Fruit fly (Drosophila melanogaster) whole organism, embryonic: ENCODE measurements around the gene Tcs4.
A peak's percentile ranks its signal among the peaks of the same experiment; 100 is the strongest.

Source experiments
- B-H2 ChIP-seq: fragments of 200-800 bp; sonication (Bioruptor generic); optimal IDR thresholded peaks from 2 replicates; lab custom pipeline; 2018; ENCODE audit warnings: missing biosample characterization, mild to moderate bottlenecking, missing genetic modification characterization
- Bgb ChIP-seq: fragments of 200-800 bp; sonication (Bioruptor generic); IDR thresholded peaks from 2 replicates; pipeline ENCODE4 v1.3.6; 2022; ENCODE audit warnings: missing biosample characterization, missing genetic modification characterization; ENCODE audit not compliant: partially characterized antibody
- CG10959 ChIP-seq: fragments of 200-800 bp; sonication (Bioruptor generic); IDR thresholded peaks from 2 replicates; pipeline ENCODE4 v1.3.6; 2022; ENCODE audit warnings: missing biosample characterization, missing genetic modification characterization
- CG11085 ChIP-seq: fragments of 200-800 bp; sonication (Bioruptor generic); IDR thresholded peaks from 2 replicates; pipeline ENCODE4 v1.3.6; 2022; ENCODE audit warnings: missing biosample characterization, missing genetic modification characterization
- CG11695 ChIP-seq: fragments of 200-800 bp; sonication (Bioruptor generic); IDR thresholded peaks from 3 replicates; pipeline ENCODE4 v1.3.6; 2022; ENCODE audit warnings: missing biosample characterization, missing genetic modification characterization
- CG12236 ChIP-seq: fragments of 200-800 bp; sonication (Bioruptor generic); optimal IDR thresholded peaks from 2 replicates; lab custom pipeline; 2016; ENCODE audit warnings: missing biosample characterization, missing genetic modification characterization
- CG17802 ChIP-seq: fragments of 200-800 bp; sonication (Bioruptor generic); optimal IDR thresholded peaks from 2 replicates; lab custom pipeline; 2018; ENCODE audit warnings: missing biosample characterization, mild to moderate bottlenecking, missing genetic modification characterization, moderate library complexity
- CG17912 ChIP-seq: fragments of 200-800 bp; sonication (Bioruptor generic); optimal IDR thresholded peaks from 2 replicates; lab custom pipeline; 2018; ENCODE audit warnings: missing biosample characterization, mild to moderate bottlenecking, missing genetic modification characterization
- CG18476 ChIP-seq: fragments of 200-800 bp; sonication (Bioruptor generic); optimal IDR thresholded peaks from 2 replicates; lab custom pipeline; 2016; ENCODE audit warnings: missing biosample characterization, mild to moderate bottlenecking, missing genetic modification characterization
- CG18599 ChIP-seq: fragments of 200-800 bp; sonication (Bioruptor generic); optimal IDR thresholded peaks from 3 replicates; lab custom pipeline; 2017; ENCODE audit warnings: missing biosample characterization, missing genetic modification characterization, mild to moderate bottlenecking, moderate library complexity, missing genetic modification reagents
- CG3407 ChIP-seq: fragments of 200-800 bp; sonication (Bioruptor generic); optimal IDR thresholded peaks from 2 replicates; lab custom pipeline; 2018; ENCODE audit warnings: missing biosample characterization, mild to moderate bottlenecking, missing genetic modification characterization
- CG3726 ChIP-seq: fragments of 200-800 bp; sonication (Bioruptor generic); IDR thresholded peaks from 3 replicates; pipeline ENCODE4, ENCODE4 v1.3.6; 2022; ENCODE audit warnings: missing biosample characterization, missing genetic modification characterization
- CG4424 ChIP-seq: fragments of 200-800 bp; sonication (Bioruptor generic); optimal IDR thresholded peaks from 3 replicates; lab custom pipeline; 2016; ENCODE audit warnings: missing biosample characterization, missing genetic modification characterization
- CG6254 ChIP-seq: fragments of 200-800 bp; sonication (Bioruptor generic); optimal IDR thresholded peaks from 3 replicates; lab custom pipeline; 2017; ENCODE audit warnings: mild to moderate bottlenecking, missing biosample characterization, missing genetic modification reagents, missing genetic modification characterization
- CG7271 ChIP-seq: fragments of 200-800 bp; sonication (Bioruptor generic); optimal IDR thresholded peaks from 2 replicates; lab custom pipeline; 2018; ENCODE audit warnings: missing biosample characterization, mild to moderate bottlenecking, missing genetic modification characterization, moderate library complexity
- CG7928 ChIP-seq: fragments of 200-800 bp; sonication (Bioruptor generic); optimal IDR thresholded peaks from 2 replicates; lab custom pipeline; 2017; ENCODE audit warnings: missing biosample characterization, mild to moderate bottlenecking, missing genetic modification characterization
- CG8089 ChIP-seq: fragments of 200-800 bp; sonication (Bioruptor generic); optimal IDR thresholded peaks from 3 replicates; lab custom pipeline; 2016; ENCODE audit warnings: missing biosample characterization, missing genetic modification characterization
- CG9215 ChIP-seq: fragments of 200-800 bp; sonication (Bioruptor generic); IDR thresholded peaks from 2 replicates; pipeline ENCODE4 v1.3.6; 2022; ENCODE audit warnings: missing biosample characterization, missing genetic modification characterization
- CG9727 ChIP-seq: fragments of 200-800 bp; sonication (Bioruptor generic); optimal IDR thresholded peaks from 3 replicates; lab custom pipeline; 2017; ENCODE audit warnings: missing biosample characterization, mild to moderate bottlenecking, missing genetic modification characterization
- Deaf1 ChIP-seq: fragments of 200-800 bp; optimal IDR thresholded peaks from 3 replicates; lab custom pipeline; 2019; ENCODE audit warnings: missing biosample characterization, mild to moderate bottlenecking, missing genetic modification characterization, moderate library complexity
- Ets65A ChIP-seq: fragments of 200-800 bp; sonication (Bioruptor generic); peaks from one replicate; lab custom pipeline; 2016; ENCODE audit warnings: missing biosample characterization, missing genetic modification characterization
- H2.0 ChIP-seq: fragments of 200-800 bp; sonication (Bioruptor generic); IDR thresholded peaks from 2 replicates; pipeline ENCODE4 v1.3.6; 2022; ENCODE audit warnings: missing biosample characterization, missing genetic modification characterization
- HLH54F ChIP-seq: fragments of 200-800 bp; sonication (Bioruptor generic); optimal IDR thresholded peaks from 3 replicates; lab custom pipeline; 2016; ENCODE audit warnings: missing biosample characterization, missing genetic modification characterization
- Hmx ChIP-seq: fragments of 200-800 bp; sonication (Bioruptor generic); optimal IDR thresholded peaks from 2 replicates; lab custom pipeline; 2016; ENCODE audit warnings: missing biosample characterization, missing genetic modification characterization
- Lhr ChIP-seq: fragments of 200-800 bp; sonication (Bioruptor generic); optimal IDR thresholded peaks from 3 replicates; lab custom pipeline; 2017; ENCODE audit warnings: mild to moderate bottlenecking, missing biosample characterization, missing genetic modification reagents, missing genetic modification characterization
- Mes4 ChIP-seq: fragments of 200-800 bp; sonication (Bioruptor generic); optimal IDR thresholded peaks from 2 replicates; lab custom pipeline; 2016; ENCODE audit warnings: missing biosample characterization, missing genetic modification characterization
- Nf-YC ChIP-seq: fragments of 200-800 bp; optimal IDR thresholded peaks from 3 replicates; lab custom pipeline; 2019; ENCODE audit warnings: missing biosample characterization, mild to moderate bottlenecking, missing genetic modification characterization, moderate library complexity
- Ssrp ChIP-seq: fragments of 200-800 bp; sonication (Bioruptor generic); optimal IDR thresholded peaks from 2 replicates; lab custom pipeline; 2018; ENCODE audit warnings: missing biosample characterization, mild to moderate bottlenecking, missing genetic modification characterization, moderate library complexity
- ap ChIP-seq: fragments of 200-800 bp; sonication (Bioruptor generic); IDR thresholded peaks from 2 replicates; pipeline ENCODE4 v1.3.6; 2022; ENCODE audit warnings: missing biosample characterization, missing genetic modification characterization
- bab2 ChIP-seq: fragments of 200-800 bp; sonication (Bioruptor generic); optimal IDR thresholded peaks from 2 replicates; lab custom pipeline; 2016; ENCODE audit warnings: missing biosample characterization, missing genetic modification characterization
- caup ChIP-seq: fragments of 200-800 bp; sonication (Bioruptor generic); optimal IDR thresholded peaks from 3 replicates; lab custom pipeline; 2017; ENCODE audit warnings: missing biosample characterization, mild to moderate bottlenecking, missing genetic modification characterization, moderate library complexity; ENCODE audit not compliant: severe bottlenecking
- ci ChIP-seq: fragments of 200-800 bp; sonication (Bioruptor generic); IDR thresholded peaks from 3 replicates; pipeline ENCODE4 v1.3.6; 2022; ENCODE audit warnings: missing biosample characterization, missing genetic modification characterization
- crol ChIP-seq: fragments of 200-800 bp; sonication (Bioruptor generic); IDR thresholded peaks from 2 replicates; pipeline ENCODE4 v1.3.6; 2022; ENCODE audit warnings: missing biosample characterization, missing genetic modification characterization
- fru ChIP-seq: fragments of >200 bp; optimal IDR thresholded peaks from 2 replicates; lab custom pipeline; 2017
- gsb-n ChIP-seq: fragments of 200-800 bp; sonication (Bioruptor generic); optimal IDR thresholded peaks from 3 replicates; lab custom pipeline; 2018; ENCODE audit warnings: missing biosample characterization, mild to moderate bottlenecking, missing genetic modification characterization
- ham ChIP-seq: fragments of 200-800 bp; sonication (Bioruptor generic); IDR thresholded peaks from 2 replicates; pipeline ENCODE4 v1.3.6; 2022; ENCODE audit warnings: missing biosample characterization, missing genetic modification characterization
- ind ChIP-seq: fragments of 200-800 bp; sonication (Bioruptor generic); optimal IDR thresholded peaks from 3 replicates; lab custom pipeline; 2016; ENCODE audit warnings: missing biosample characterization, missing genetic modification characterization
- jigr1 ChIP-seq: fragments of 200-800 bp; sonication (Bioruptor generic); IDR thresholded peaks from 3 replicates; pipeline ENCODE4 v1.3.6; 2022; ENCODE audit warnings: missing biosample characterization, missing genetic modification characterization
- nerfin-2 ChIP-seq: fragments of 200-800 bp; sonication (Bioruptor generic); IDR thresholded peaks from 2 replicates; pipeline ENCODE4 v1.3.6; 2022; ENCODE audit warnings: missing biosample characterization, missing genetic modification characterization; ENCODE audit not compliant: partially characterized antibody
- otp ChIP-seq: fragments of 200-800 bp; sonication (Bioruptor generic); IDR thresholded peaks from 3 replicates; pipeline ENCODE4, ENCODE4 v1.3.6; 2022; ENCODE audit warnings: missing biosample characterization, missing genetic modification characterization
- repo ChIP-seq: fragments of 200-800 bp; sonication (Bioruptor generic); optimal IDR thresholded peaks from 2 replicates; lab custom pipeline; 2016; ENCODE audit warnings: missing biosample characterization, missing genetic modification characterization
- schlank ChIP-seq: fragments of 200-800 bp; sonication (Bioruptor generic); optimal IDR thresholded peaks from 2 replicates; lab custom pipeline; 2018; ENCODE audit warnings: missing biosample characterization, mild to moderate bottlenecking, missing genetic modification characterization
- seq ChIP-seq: fragments of 200-800 bp; sonication (Bioruptor generic); IDR thresholded peaks from 2 replicates; pipeline ENCODE4 v1.3.6; 2022; ENCODE audit warnings: missing biosample characterization, missing genetic modification characterization
- slp2 ChIP-seq: fragments of 200-800 bp; sonication (Bioruptor generic); optimal IDR thresholded peaks from 2 replicates; lab custom pipeline; 2016; ENCODE audit warnings: missing biosample characterization, missing genetic modification characterization
- sob ChIP-seq: fragments of 200-800 bp; sonication (Bioruptor generic); IDR thresholded peaks from 2 replicates; pipeline ENCODE4 v1.3.6; 2022; ENCODE audit warnings: missing biosample characterization, missing genetic modification characterization
- tin ChIP-seq: fragments of 200-800 bp; sonication (Bioruptor generic); optimal IDR thresholded peaks from 3 replicates; lab custom pipeline; 2016; ENCODE audit warnings: missing biosample characterization, missing genetic modification characterization
- vvl ChIP-seq: fragments of 200-800 bp; sonication (Bioruptor generic); IDR thresholded peaks from 2 replicates; pipeline ENCODE4 v1.3.6; 2022; ENCODE audit warnings: missing biosample characterization, missing genetic modification characterization
- zen2 ChIP-seq: fragments of 200-800 bp; sonication (Bioruptor generic); IDR thresholded peaks from 3 replicates; pipeline ENCODE4 v1.3.6; 2022; ENCODE audit warnings: missing biosample characterization, missing genetic modification characterization; ENCODE audit not compliant: partially characterized antibody

Gene Tcs4

DNA sequence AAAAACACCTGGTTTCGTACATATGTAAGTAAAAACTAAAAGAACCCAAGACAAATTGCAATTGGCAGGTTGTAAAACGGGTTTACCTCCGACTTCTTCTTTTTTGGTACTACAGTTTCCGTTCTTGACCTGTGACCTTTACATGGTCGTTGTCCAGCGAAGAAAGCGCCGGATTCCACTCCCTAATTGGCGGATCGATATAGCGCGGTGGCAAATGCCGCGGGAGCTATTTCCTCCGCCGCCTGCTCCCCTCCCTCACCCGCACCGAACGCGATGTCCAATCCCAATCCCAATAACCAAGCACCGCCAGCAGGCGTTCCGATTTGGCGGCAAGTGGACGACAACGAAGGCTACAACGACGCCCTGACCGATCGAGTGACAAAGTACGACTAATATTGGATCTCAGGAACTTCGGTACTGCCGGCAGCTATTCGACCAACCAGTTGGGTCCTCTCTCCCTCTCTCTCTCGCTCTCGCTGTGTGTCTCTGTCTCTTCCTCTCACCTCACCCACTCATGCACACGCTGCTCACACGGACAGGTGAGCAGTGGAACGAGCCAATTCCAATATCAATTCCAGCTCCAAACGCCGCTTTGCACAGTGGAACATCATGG is 38.9 kb downstream of the Tcs4 start (continued):
- TF ChIP-seq Bgb (peak; percentile 32; the same call in 1 of the 2 replicates), sob (GFP tag; lab: Robert Waterston, UW) (0 out of 2 replicates have a peak, but pooled peaks have one; percentile 33), Deaf1 (tag; lab: Kevin White, UChicago) (peak; percentile 74)

DNA sequence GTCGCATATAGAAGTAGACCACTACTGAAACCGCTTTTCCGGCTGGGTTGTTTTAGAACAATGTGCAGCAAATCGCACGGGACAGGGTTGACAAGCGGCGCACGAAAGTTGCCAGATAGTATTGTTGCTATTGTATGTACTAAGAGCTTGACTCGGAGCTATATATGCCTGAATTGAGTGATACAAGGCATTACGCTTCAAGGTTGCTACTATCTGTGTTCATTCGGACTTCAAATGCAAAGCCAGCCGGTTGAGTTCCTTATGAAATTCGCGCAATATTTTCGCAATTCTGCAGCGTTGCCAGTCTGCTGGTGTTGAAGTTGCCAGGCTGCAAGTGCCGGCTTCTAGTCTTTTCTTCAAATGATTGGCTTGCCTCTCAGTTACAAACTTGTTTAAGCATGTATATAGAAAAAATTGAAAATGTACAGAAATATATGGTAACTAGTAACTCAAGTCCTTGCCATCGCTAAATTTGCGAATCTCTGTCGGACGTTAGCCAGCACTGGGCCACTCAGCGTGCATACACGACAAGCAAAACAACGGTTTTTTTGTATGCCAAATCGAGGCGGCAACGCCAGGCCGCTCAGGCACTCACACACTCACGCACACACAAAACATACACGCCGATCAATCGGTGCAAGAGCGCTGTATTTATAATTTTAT is 49.7 kb downstream of the Tcs4 start, which contains the start of the genes Ranbp21 and Elys:
TSS of gene Ranbp21 (minus strand) at position 513 of the 663 bp plus-strand sequence.
TSS of gene Elys (plus strand) at position 549 of the 663 bp plus-strand sequence.
- TF ChIP-seq CG7271 (tag; lab: Kevin White, UChicago) (no peak), repo (GFP tag; lab: Kevin White, UChicago) (no peak), CG9215 (peak; percentile 62), CG17912 (GFP tag; lab: Kevin White, UChicago) (no peak), slp2 (peak; percentile 53), schlank (tag; lab: Kevin White, UChicago) (no peak), vvl (GFP tag; lab: Robert Waterston, UW) (peak; percentile 54), CG10959 (GFP tag; lab: Robert Waterston, UW) (peak; percentile 39; the same call in 1 of the 2 replicates), ap (GFP tag; lab: Robert Waterston, UW) (no peak; the same call in 1 of the 2 replicates), CG11695 (peak; percentile 46; the same call in 1 of the 3 replicates), B-H2 (GFP tag; lab: Kevin White, UChicago) (no peak), CG17802 (tag; lab: Kevin White, UChicago) (peak; percentile 20), seq (GFP tag; lab: Robert Waterston, UW) (no peak), jigr1 (GFP tag; lab: Robert Waterston, UW) (no peak), H2.0 (GFP tag; lab: Robert Waterston, UW) (peak; percentile 52), CG7928 (GFP tag; lab: Kevin White, UChicago) (no peak), nerfin-2 (GFP tag; lab: Robert Waterston, UW) (no peak), ham (GFP tag; lab: Robert Waterston, UW) (no peak), otp (no peak), bab2 (GFP tag; lab: Kevin White, UChicago) (peak; percentile 68), gsb-n (tag; lab: Kevin White, UChicago) (no peak), CG18599 (GFP tag; lab: Kevin White, UChicago) (no peak), crol (no peak), CG9727 (GFP tag; lab: Kevin White, UChicago) (peak; percentile 59), Ssrp (tag; lab: Kevin White, UChicago) (peak; percentile 36), CG11085 (GFP tag; lab: Robert Waterston, UW) (0 out of 2 replicates have a peak, but pooled peaks have one; percentile 9), Ets65A (GFP tag; lab: Kevin White, UChicago) (peak; percentile 96), CG8089 (GFP tag; lab: Kevin White, UChicago) (peak; percentile 38), caup (no peak), CG6254 (GFP tag; lab: Kevin White, UChicago) (no peak), ci (GFP tag; lab: Robert Waterston, UW) (peak; percentile 56; the same call in 1 of the 3 replicates), Mes4 (peak; percentile 61), Lhr (GFP tag; lab: Kevin White, UChicago) (peak; percentile 66), CG18476 (GFP tag; lab: Kevin White, UChicago) (peak; percentile 22), HLH54F (GFP tag; lab: Kevin White, UChicago) (peak; percentile 76), Nf-YC (no peak), Hmx (no peak), fru (no peak), tin (GFP tag; lab: Kevin White, UChicago) (peak; percentile 48), zen2 (GFP tag; lab: Robert Waterston, UW) (no peak), ind (peak; percentile 59), CG4424 (no peak), CG3726 (GFP tag; lab: Robert Waterston, UW) (no peak), CG12236 (GFP tag; lab: Kevin White, UChicago) (no peak), CG3407 (GFP tag; lab: Kevin White, UChicago) (no peak)
